Worm (Caenorhabditis elegans) whole organism, mixed stage, embryonic: ENCODE results near the gene pal-1.
A peak's percentile ranks its signal among the peaks of the same experiment; 100 is the strongest.

ENCODE experiments used
- M03D4.4 ChIP-seq: sonication (generic microtip); optimal IDR thresholded peaks from 2 replicates; lab custom pipeline; 2017; ENCODE audit warnings: mild to moderate bottlenecking, missing genetic modification characterization, missing compliant biosample characterization
- bed-3 ChIP-seq: fragments of 200-800 bp; sonication (Bioruptor generic); optimal IDR thresholded peaks from 3 replicates; lab custom pipeline; 2018; ENCODE audit warnings: mild to moderate bottlenecking, missing genetic modification characterization, moderate library complexity, missing compliant biosample characterization
- blmp-1 ChIP-seq: fragments of 150-350 bp; optimal IDR thresholded peaks from 2 replicates; lab custom pipeline; 2014; ENCODE audit warnings: missing biosample characterization, missing genetic modification characterization
- ceh-39 ChIP-seq: fragments of 150-350 bp; optimal IDR thresholded peaks from 2 replicates; lab custom pipeline; 2014; ENCODE audit warnings: missing biosample characterization, missing genetic modification characterization
- ceh-43 ChIP-seq: fragments of 200-800 bp; sonication (Bioruptor generic); optimal IDR thresholded peaks from 2 replicates; lab custom pipeline; 2018; ENCODE audit warnings: mild to moderate bottlenecking, missing genetic modification characterization, moderate library complexity, missing compliant biosample characterization
- ceh-83 ChIP-seq: fragments of 200-800 bp; sonication (Bioruptor generic); optimal IDR thresholded peaks from 2 replicates; lab custom pipeline; 2018; ENCODE audit warnings: mild to moderate bottlenecking, missing genetic modification characterization, missing compliant biosample characterization
- ces-1 ChIP-seq: fragments of 150-350 bp; optimal IDR thresholded peaks from 2 replicates; lab custom pipeline; 2014; ENCODE audit warnings: missing biosample characterization, missing genetic modification reagents, missing genetic modification characterization
- cnd-1 ChIP-seq: fragments of 200-800 bp; sonication (Bioruptor generic); optimal IDR thresholded peaks from 2 replicates; lab custom pipeline; 2018; ENCODE audit warnings: mild to moderate bottlenecking, missing genetic modification characterization, missing compliant biosample characterization
- drap-1 ChIP-seq: fragments of 200-800 bp; sonication (Bioruptor generic); optimal IDR thresholded peaks from 3 replicates; lab custom pipeline; 2018; ENCODE audit warnings: mild to moderate bottlenecking, missing genetic modification characterization, missing compliant biosample characterization
- elt-1 ChIP-seq: sonication (generic microtip); optimal IDR thresholded peaks from 2 replicates; lab custom pipeline; 2017; ENCODE audit warnings: missing genetic modification characterization, mild to moderate bottlenecking, missing compliant biosample characterization, antibody characterized with exemption, moderate library complexity, borderline replicate concordance; ENCODE audit not compliant: insufficient read depth
- elt-3 ChIP-seq: fragments of 150-350 bp; optimal IDR thresholded peaks from 2 replicates; lab custom pipeline; 2014; ENCODE audit warnings: missing biosample characterization, missing genetic modification characterization
- flh-1 ChIP-seq: fragments of 200-800 bp; sonication (Bioruptor generic); optimal IDR thresholded peaks from 2 replicates; lab custom pipeline; 2018; ENCODE audit warnings: mild to moderate bottlenecking, missing genetic modification characterization, moderate library complexity, missing compliant biosample characterization
- ham-2 ChIP-seq: fragments of 200-800 bp; sonication (Bioruptor generic); optimal IDR thresholded peaks from 2 replicates; lab custom pipeline; 2018; ENCODE audit warnings: mild to moderate bottlenecking, missing genetic modification characterization, missing compliant biosample characterization
- hlh-1 ChIP-seq: fragments of 150-350 bp; optimal IDR thresholded peaks from 2 replicates; lab custom pipeline; 2014; ENCODE audit warnings: missing biosample characterization, missing genetic modification reagents, missing genetic modification characterization
- lin-13 ChIP-seq: fragments of 150-350 bp; optimal IDR thresholded peaks from 2 replicates; lab custom pipeline; 2014; ENCODE audit warnings: missing biosample characterization, missing genetic modification characterization
- lin-32 ChIP-seq: fragments of 200-800 bp; sonication (Bioruptor generic); optimal IDR thresholded peaks from 2 replicates; lab custom pipeline; 2018; ENCODE audit warnings: mild to moderate bottlenecking, missing genetic modification characterization, missing compliant biosample characterization
- lsy-2 ChIP-seq: fragments of 150-350 bp; optimal IDR thresholded peaks from 2 replicates; lab custom pipeline; 2014; ENCODE audit warnings: missing biosample characterization, missing genetic modification characterization
- mab-5 ChIP-seq: fragments of 150-350 bp; optimal IDR thresholded peaks from 2 replicates; lab custom pipeline; 2014; ENCODE audit warnings: missing biosample characterization, missing genetic modification characterization
- mep-1 ChIP-seq: fragments of 150-350 bp; optimal IDR thresholded peaks from 2 replicates; lab custom pipeline; 2017; ENCODE audit warnings: missing biosample characterization, missing genetic modification reagents, missing genetic modification characterization, inconsistent platforms
- mls-2 ChIP-seq: sonication (generic microtip); optimal IDR thresholded peaks from 2 replicates; lab custom pipeline; 2016; ENCODE audit warnings: mild to moderate bottlenecking, missing genetic modification characterization, moderate library complexity, missing compliant biosample characterization
- nhr-12 ChIP-seq: fragments of 150-350 bp; optimal IDR thresholded peaks from 2 replicates; lab custom pipeline; 2014; ENCODE audit warnings: missing biosample characterization, missing genetic modification characterization
- nhr-2 ChIP-seq: fragments of 150-350 bp; optimal IDR thresholded peaks from 2 replicates; lab custom pipeline; 2014; ENCODE audit warnings: missing biosample characterization, missing genetic modification characterization
- nhr-237 ChIP-seq: fragments of 150-350 bp; optimal IDR thresholded peaks from 2 replicates; lab custom pipeline; 2014; ENCODE audit warnings: missing biosample characterization, missing genetic modification characterization
- nhr-28 ChIP-seq: fragments of 150-350 bp; optimal IDR thresholded peaks from 2 replicates; lab custom pipeline; 2014; ENCODE audit warnings: missing biosample characterization, missing genetic modification characterization
- nhr-76 ChIP-seq: sonication (generic microtip); optimal IDR thresholded peaks from 2 replicates; lab custom pipeline; 2017; ENCODE audit warnings: missing biosample characterization, missing genetic modification characterization
- pha-4 ChIP-seq: fragments of 150-350 bp; optimal IDR thresholded peaks from 2 replicates; lab custom pipeline; 2018; ENCODE audit warnings: missing biosample characterization, missing genetic modification reagents, missing genetic modification characterization
- sem-2 ChIP-seq: fragments of 200-800 bp; sonication (Bioruptor generic); optimal IDR thresholded peaks from 2 replicates; lab custom pipeline; 2018; ENCODE audit warnings: mild to moderate bottlenecking, missing genetic modification characterization, missing compliant biosample characterization
- snpc-4 ChIP-seq: fragments of 150-350 bp; optimal IDR thresholded peaks from 2 replicates; lab custom pipeline; 2014; ENCODE audit warnings: missing biosample characterization, missing genetic modification characterization
- sptf-1 ChIP-seq: sonication (generic microtip); optimal IDR thresholded peaks from 2 replicates; lab custom pipeline; 2017; ENCODE audit warnings: mild to moderate bottlenecking, missing genetic modification characterization, moderate library complexity, missing compliant biosample characterization
- tbx-8 ChIP-seq: fragments of 200-800 bp; sonication (Bioruptor generic); optimal IDR thresholded peaks from 2 replicates; lab custom pipeline; 2018; ENCODE audit warnings: mild to moderate bottlenecking, missing genetic modification characterization, moderate library complexity, missing compliant biosample characterization
- unc-120 ChIP-seq: sonication (generic microtip); optimal IDR thresholded peaks from 2 replicates; lab custom pipeline; 2017; ENCODE audit warnings: missing genetic modification characterization, missing compliant biosample characterization; ENCODE audit not compliant: poor library complexity, severe bottlenecking
- unc-39 ChIP-seq: fragments of 150-350 bp; optimal IDR thresholded peaks from 2 replicates; lab custom pipeline; 2014; ENCODE audit warnings: missing biosample characterization, missing genetic modification characterization
- unc-62 ChIP-seq: fragments of 150-350 bp; optimal IDR thresholded peaks from 2 replicates; lab custom pipeline; 2014; ENCODE audit warnings: missing biosample characterization, missing genetic modification reagents, missing genetic modification characterization
- zip-8 ChIP-seq: fragments of 150-350 bp; optimal IDR thresholded peaks from 2 replicates; lab custom pipeline; 2014; ENCODE audit warnings: missing biosample characterization, missing genetic modification characterization
- ztf-11 ChIP-seq: fragments of 150-350 bp; optimal IDR thresholded peaks from 2 replicates; lab custom pipeline; 2014; ENCODE audit warnings: missing biosample characterization, missing genetic modification characterization

Gene pal-1

DNA sequence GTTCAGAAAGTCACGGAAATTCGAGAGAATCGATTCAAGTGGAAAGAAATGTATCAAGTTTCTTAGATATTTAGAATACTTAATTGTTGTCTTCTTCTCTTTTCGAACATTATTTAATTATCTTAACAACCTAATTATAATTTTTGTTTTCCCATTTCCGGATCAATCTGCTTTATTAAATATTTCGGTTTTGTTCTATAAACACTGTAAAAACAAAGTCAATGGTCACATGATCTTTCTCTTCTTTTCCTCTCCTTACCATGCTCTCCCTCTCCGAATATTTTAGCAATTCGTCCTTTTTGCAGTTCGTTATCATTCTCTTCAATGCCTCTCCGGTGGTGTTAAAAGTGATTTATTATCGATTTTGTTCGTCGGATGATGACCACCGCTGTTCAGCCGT lies 12.8 kb downstream of the pal-1 start, which contains the start of gene tag-325:
tag-325 (plus strand) TSS at position 301 of the 400 bp plus-strand sequence.
- TF ChIP-seq sptf-1 (tag; lab: Kevin White, UChicago) (no peak), mab-5 (tag; lab: Kevin White, UChicago) (no peak), nhr-76 (tag; lab: Kevin White, UChicago) (no peak), elt-1 (tag; lab: Kevin White, UChicago) (no peak), unc-62 (GFP tag; lab: Kevin White, UChicago) (no peak), nhr-237 (tag; lab: Kevin White, UChicago) (no peak), nhr-28 (tag; lab: Kevin White, UChicago) (no peak), snpc-4 (tag; lab: Kevin White, UChicago) (no peak), zip-8 (tag; lab: Kevin White, UChicago) (no peak), hlh-1 (tag; lab: Kevin White, UChicago) (no peak), ceh-83 (no peak)
- TF ChIP-seq, all 35 proteins: peak for 0

DNA sequence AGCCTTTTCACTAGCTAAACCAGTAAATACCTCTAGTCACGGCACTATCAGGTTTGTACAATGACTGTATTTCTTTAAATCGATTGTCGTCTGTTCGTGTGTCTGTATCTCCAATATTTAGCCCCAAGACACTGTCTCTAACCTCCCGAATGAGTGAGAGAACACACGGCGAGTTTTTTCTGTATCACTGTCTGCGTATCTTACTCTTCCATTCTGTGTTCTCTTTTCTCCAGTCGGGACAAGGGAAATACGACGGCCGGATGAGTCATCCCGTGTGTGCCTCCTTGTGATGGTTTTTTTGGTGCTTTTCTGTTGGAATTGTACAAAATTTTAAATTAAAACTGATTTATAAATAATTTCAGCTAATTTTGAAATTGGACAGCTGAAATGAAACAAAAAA lies 13.3 kb downstream of the pal-1 start:
- TF ChIP-seq nhr-76 (tag; lab: Kevin White, UChicago), result no peak
- no peak for TF ChIP-seq nhr-12 (tag; lab: Kevin White, UChicago)
- no peak for TF ChIP-seq lin-13 (tag; lab: Kevin White, UChicago)
- TF ChIP-seq flh-1 (GFP tag; lab: Kevin White, UChicago), result no peak
- TF ChIP-seq M03D4.4 (tag; lab: Kevin White, UChicago), result no peak
- no peak for TF ChIP-seq tbx-8 (GFP tag; lab: Kevin White, UChicago)
- no peak for TF ChIP-seq sem-2
- TF ChIP-seq mab-5 (tag; lab: Kevin White, UChicago), result no peak
- no peak for TF ChIP-seq mls-2 (tag; lab: Kevin White, UChicago)
- no peak for TF ChIP-seq lin-32 (GFP tag; lab: Kevin White, UChicago)
- TF ChIP-seq nhr-2 (tag; lab: Kevin White, UChicago), result peak; percentile 31
- no peak for TF ChIP-seq elt-3 (tag; lab: Kevin White, UChicago)
- TF ChIP-seq nhr-237 (tag; lab: Kevin White, UChicago), result peak; percentile 68
- TF ChIP-seq elt-1 (tag; lab: Kevin White, UChicago), result no peak
- no peak for TF ChIP-seq unc-39 (tag; lab: Kevin White, UChicago)
- TF ChIP-seq mep-1 (tag; lab: Kevin White, UChicago), result peak; percentile 42
- TF ChIP-seq ceh-39 (tag; lab: Kevin White, UChicago), result peak; percentile 69
- no peak for TF ChIP-seq nhr-28 (tag; lab: Kevin White, UChicago)
- no peak for TF ChIP-seq ceh-83
- TF ChIP-seq ces-1 (GFP tag; lab: Kevin White, UChicago), result no peak
- no peak for TF ChIP-seq unc-62 (GFP tag; lab: Kevin White, UChicago)
- TF ChIP-seq bed-3 (GFP tag; lab: Kevin White, UChicago), result no peak
- TF ChIP-seq cnd-1 (tag; lab: Kevin White, UChicago), result no peak
- TF ChIP-seq lsy-2 (tag; lab: Kevin White, UChicago), result peak; percentile 14
- no peak for TF ChIP-seq ceh-43 (GFP tag; lab: Kevin White, UChicago)
- no peak for TF ChIP-seq ztf-11 (tag; lab: Kevin White, UChicago)
- no peak for TF ChIP-seq ham-2 (GFP tag; lab: Kevin White, UChicago)
- TF ChIP-seq unc-120, result no peak
- no peak for TF ChIP-seq snpc-4 (tag; lab: Kevin White, UChicago)
- peak; percentile 16 for TF ChIP-seq hlh-1 (tag; lab: Kevin White, UChicago)
- TF ChIP-seq pha-4 (tag; lab: Kevin White, UChicago), result peak; percentile 68
- TF ChIP-seq zip-8 (tag; lab: Kevin White, UChicago), result no peak
- TF ChIP-seq drap-1, result no peak
- TF ChIP-seq sptf-1 (tag; lab: Kevin White, UChicago), result no peak
- no peak for TF ChIP-seq blmp-1 (tag; lab: Kevin White, UChicago)

DNA sequence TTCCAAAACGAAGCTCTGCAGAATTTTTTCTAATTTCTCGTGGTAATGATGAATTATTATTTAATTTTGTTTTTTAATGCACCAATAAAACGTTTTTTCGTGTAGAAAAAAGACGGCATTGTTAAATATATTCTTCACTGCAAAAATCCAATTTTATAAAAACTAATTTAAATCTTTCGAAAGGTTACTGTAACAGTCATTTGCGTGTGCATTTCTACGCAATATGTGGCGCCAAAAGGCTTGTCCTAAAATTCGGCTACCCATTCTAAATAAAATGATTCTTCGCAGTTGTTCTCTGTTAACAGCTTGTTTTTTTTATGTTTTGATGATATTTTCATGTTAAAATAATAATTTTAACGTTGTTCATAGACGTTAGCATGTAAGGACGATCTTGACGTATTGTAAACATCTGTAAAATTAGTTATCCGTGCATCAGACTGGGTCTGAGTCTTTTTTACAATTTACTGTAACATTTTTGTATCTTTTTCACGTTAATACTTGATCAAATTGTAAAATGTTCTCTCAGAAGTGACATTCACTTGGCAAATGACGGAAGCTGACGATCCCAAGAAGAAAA lies 16.7 kb downstream of the pal-1 start, which contains the start of gene mip-1:
mip-1 (plus strand) TSS at position 527 of the 577 bp plus-strand sequence.
- TF ChIP-seq cnd-1 (tag; lab: Kevin White, UChicago) (no peak), lin-13 (tag; lab: Kevin White, UChicago) (no peak), mls-2 (tag; lab: Kevin White, UChicago) (no peak)
- TF ChIP-seq, all 35 proteins: peak for 0
